Worm (Caenorhabditis elegans) whole organism, L4/young adult: ENCODE measurements around the gene C06A8.6.

Experiments used
- W03F9.2 ChIP-seq: fragments of 150-350 bp; optimal IDR thresholded peaks from 2 replicates; lab custom pipeline; 2014; ENCODE audit warnings: missing biosample characterization, missing genetic modification characterization
- dao-5 ChIP-seq: sonication (generic microtip); optimal IDR thresholded peaks from 2 replicates; lab custom pipeline; 2016; ENCODE audit warnings: missing genotype, missing genetic modification characterization, moderate library complexity, missing compliant biosample characterization
- him-1 ChIP-seq: sonication (generic microtip); optimal IDR thresholded peaks from 2 replicates; lab custom pipeline; 2016; ENCODE audit warnings: missing genotype, missing genetic modification reagents, missing genetic modification characterization, missing compliant biosample characterization

DNA sequence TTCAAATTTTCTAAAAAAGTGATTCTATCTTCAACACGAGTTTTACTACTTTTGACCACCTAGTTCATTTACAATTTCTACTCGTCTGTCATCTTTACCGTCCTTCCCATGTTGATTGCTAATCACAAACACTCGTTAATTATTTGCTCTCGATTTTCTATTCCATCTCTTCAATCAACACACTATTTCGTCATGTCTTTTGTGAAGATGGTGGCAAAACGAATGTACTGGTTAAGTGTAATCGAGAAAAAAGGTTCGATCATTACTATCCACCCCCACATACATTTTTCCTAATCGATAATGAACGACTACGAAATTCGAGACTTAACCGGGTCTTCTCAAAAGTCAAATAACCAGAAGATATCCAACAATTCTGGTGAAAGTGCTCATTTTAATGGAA is 47.7 kb upstream of the C06A8.6 start, which contains the start of gene cpna-2:
- TF ChIP-seq him-1 (tag; lab: Kevin White, UChicago) (no peak), W03F9.2 (tag; lab: Kevin White, UChicago) (no peak), dao-5 (tag; lab: Kevin White, UChicago) (no peak)
